Worm (Caenorhabditis elegans) whole organism, L4 larva: ENCODE data around the gene F23A7.1.

Source experiments
- dmd-6 ChIP-seq: fragments of 200-800 bp; sonication (Bioruptor generic); IDR thresholded peaks from 2 replicates; pipeline ENCODE4 v1.3.6; 2022; ENCODE audit warnings: missing genetic modification reagents, missing genetic modification characterization, missing compliant biosample characterization
- dmd-8 ChIP-seq: fragments of 200-800 bp; sonication (Bioruptor generic); IDR thresholded peaks from 2 replicates; pipeline ENCODE4 v1.3.6; 2022; ENCODE audit warnings: missing genetic modification characterization, missing compliant biosample characterization
- lin-15B ChIP-seq: fragments of 150-350 bp; sonication (generic microtip); optimal IDR thresholded peaks from 3 replicates; lab custom pipeline; 2014; ENCODE audit warnings: missing biosample characterization, missing genetic modification characterization
- mxl-3 ChIP-seq: fragments of 200-800 bp; sonication (Bioruptor generic); optimal IDR thresholded peaks from 2 replicates; lab custom pipeline; 2018; ENCODE audit warnings: mild to moderate bottlenecking, missing genetic modification characterization, missing compliant biosample characterization
- nhr-28 ChIP-seq: fragments of 150-350 bp; optimal IDR thresholded peaks from 2 replicates; lab custom pipeline; 2014; ENCODE audit warnings: missing biosample characterization, missing genetic modification characterization
- set-16 ChIP-seq: fragments of 200-800 bp; sonication (Bioruptor generic); IDR thresholded peaks from 2 replicates; pipeline ENCODE4 v1.3.6; 2022; ENCODE audit warnings: missing genetic modification reagents, missing genetic modification characterization, missing compliant biosample characterization
- unc-62 ChIP-seq, 3 experiments: fragments of 150-350 bp in 1 of 3; sonication (generic microtip); optimal IDR thresholded peaks in 2 of 3; peaks in 1 of 3; 1 replicate in 1 of 3; 2 replicates in 2 of 3; lab custom pipeline; 2014 to 2017; ENCODE audit warnings: missing biosample characterization in 3 of 3, missing genetic modification characterization in 3 of 3, missing genetic modification reagents in 3 of 3, missing genotype in 1 of 3

Gene F23A7.1

DNA sequence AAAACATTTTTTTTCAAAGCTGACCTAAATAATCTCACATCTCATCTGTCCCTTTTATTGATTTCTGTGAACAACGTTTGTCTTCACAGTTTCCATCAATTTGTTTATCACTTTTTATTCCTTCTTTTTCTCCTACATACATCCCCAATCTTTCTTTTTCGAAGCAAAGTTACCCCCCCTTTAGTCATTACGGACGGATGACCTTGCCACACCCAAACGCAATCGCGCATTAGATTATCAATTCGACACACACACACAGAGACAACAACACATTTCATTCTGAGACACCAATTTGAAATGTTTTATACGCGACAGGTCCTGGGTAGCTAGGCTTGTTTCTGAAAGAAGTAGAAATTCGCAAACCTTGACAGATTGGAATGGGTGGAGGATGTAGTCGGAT lies 46.1 kb downstream of the F23A7.1 start:
- TF ChIP-seq lin-15B (tag; lab: Kevin White, UChicago) (no peak), unc-62 (GFP tag; optimal IDR thresholded peaks at IDR 0.05 in 1 of 2; lab: Kevin White, UChicago) (peak in 1 of 2 experiments; percentile 98), unc-62 (tag; optimal IDR thresholded peaks at IDR 0.05; lab: Kevin White, UChicago) (no peak), nhr-28 (tag; lab: Kevin White, UChicago) (peak; percentile 30), mxl-3 (peak; percentile 2)

DNA sequence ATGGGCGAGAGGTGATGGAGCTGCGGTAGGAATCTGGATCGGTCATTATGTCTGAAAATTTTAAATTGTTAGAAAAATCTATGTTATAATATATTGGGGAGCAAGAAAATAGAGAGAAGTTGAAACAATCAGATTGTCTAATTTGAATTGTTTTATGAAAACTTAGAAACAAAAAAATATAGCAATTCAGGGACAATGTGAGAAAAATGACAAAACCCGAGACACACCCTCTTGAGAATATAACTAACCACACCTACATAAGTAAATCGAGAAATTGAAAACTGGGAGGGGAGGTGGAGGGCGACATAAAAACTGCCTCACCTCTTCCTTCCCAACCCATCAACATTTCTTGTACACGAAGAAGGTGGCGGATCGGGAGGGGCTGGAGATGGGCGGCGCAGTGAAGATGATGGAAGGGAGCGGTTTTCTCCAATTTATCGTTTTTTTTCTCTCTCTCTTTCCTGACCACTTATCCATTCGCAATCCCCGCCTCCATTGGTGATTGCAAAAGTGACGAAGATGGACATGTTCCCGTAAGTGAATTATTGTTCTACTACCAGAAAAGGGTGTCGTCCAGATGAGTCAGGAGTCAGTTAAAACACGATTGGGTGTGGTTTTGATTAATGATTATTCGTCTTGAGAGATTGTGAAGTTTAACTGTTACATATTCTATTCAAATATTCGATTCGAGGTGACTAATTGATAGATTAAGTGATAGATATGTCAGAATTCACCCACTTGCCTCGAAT lies 48.6 kb downstream of the F23A7.1 start, which contains the start of gene mua-6:
TSS of gene mua-6 (minus strand) at position 51 of the 749 bp plus-strand sequence.
- TF ChIP-seq unc-62 (GFP tag; optimal IDR thresholded peaks at IDR 0.05 in 1 of 2; lab: Kevin White, UChicago) (peak in 1 of 2 experiments; percentile 12), unc-62 (tag; optimal IDR thresholded peaks at IDR 0.05; lab: Kevin White, UChicago) (no peak), set-16 (0 out of 2 replicates have a peak, but pooled peaks have one; percentile 6), dmd-8 (GFP tag; lab: Robert Waterston, UW) (no peak), mxl-3 (peak; percentile 40), dmd-6 (GFP tag; lab: Robert Waterston, UW) (0 out of 2 replicates have a peak, but pooled peaks have one; percentile 8)
- TF ChIP-seq, all 104 proteins: peak for 4
